Worm (Caenorhabditis elegans): ENCODE data around the gene F16G10.11.

The F16G10.11 gene

ce11 chrII:2374973-2375372, 18.7 kb downstream of the F16G10.11 start, which contains the start of gene F16G10.2:
Gene F16G10.2 (plus strand): TSS chrII:2375273.
- no peak for TF ChIP-seq W03F9.2 (tag; optimal IDR thresholded peaks at IDR 0.05)
- no peak for TF ChIP-seq him-1 (tag; optimal IDR thresholded peaks at IDR 0.05)
- TF ChIP-seq dao-5 (tag; optimal IDR thresholded peaks at IDR 0.05) = no peak

- TF ChIP-seq him-1 (tag; optimal IDR thresholded peaks at IDR 0.05) = no peak
- TF ChIP-seq dao-5 (tag; optimal IDR thresholded peaks at IDR 0.05) = no peak
- TF ChIP-seq W03F9.2 (tag; optimal IDR thresholded peaks at IDR 0.05) = no peak
Measured at ce11 chrII:2372090-2372489, 21.6 kb downstream of the F16G10.11 start, which contains the start of gene F16G10.3. Gene F16G10.3 (plus strand): TSS chrII:2372390.

ce11 chrII:2368956-2369355, 24.8 kb downstream of the F16G10.11 start, which contains the start of gene hpo-25:
Gene hpo-25 (plus strand): TSS chrII:2369256.
- TF ChIP-seq dao-5 (tag; optimal IDR thresholded peaks at IDR 0.05) (no peak), him-1 (tag; optimal IDR thresholded peaks at IDR 0.05) (no peak), W03F9.2 (tag; optimal IDR thresholded peaks at IDR 0.05) (no peak)

ce11 chrII:2366623-2367365, 26.9 kb downstream of the F16G10.11 start, which contains the start of the genes F43C11.12 and F16G10.5:
Gene F43C11.12 (minus strand): TSS chrII:2366723.
Gene F16G10.5 (plus strand): TSS chrII:2367315.
- TF ChIP-seq him-1 (tag; optimal IDR thresholded peaks at IDR 0.05) (no peak), dao-5 (tag; optimal IDR thresholded peaks at IDR 0.05) (no peak), W03F9.2 (tag; optimal IDR thresholded peaks at IDR 0.05) (no peak)

- TF ChIP-seq W03F9.2 (tag; optimal IDR thresholded peaks at IDR 0.05) (no peak), dao-5 (tag; optimal IDR thresholded peaks at IDR 0.05) (no peak), him-1 (tag; optimal IDR thresholded peaks at IDR 0.05) (no peak)
Measured at ce11 chrII:2363673-2364072, 30.0 kb downstream of the F16G10.11 start, which contains the start of gene F43C11.11. Gene F43C11.11 (minus strand): TSS chrII:2363773.

ce11 chrII:2359965-2360364, 33.8 kb downstream of the F16G10.11 start, which contains the start of gene F43C11.16:
Gene F43C11.16 (minus strand): TSS chrII:2360065.
- TF ChIP-seq dao-5 (tag; optimal IDR thresholded peaks at IDR 0.05) (no peak), W03F9.2 (tag; optimal IDR thresholded peaks at IDR 0.05) (no peak), him-1 (tag; optimal IDR thresholded peaks at IDR 0.05) (no peak)

ce11 chrII:2356795-2357194, 36.9 kb downstream of the F16G10.11 start, which contains the start of gene F43C11.1:
Gene F43C11.1 (plus strand): TSS chrII:2357095.
- TF ChIP-seq W03F9.2 (tag; optimal IDR thresholded peaks at IDR 0.05) (no peak), dao-5 (tag; optimal IDR thresholded peaks at IDR 0.05) (no peak), him-1 (tag; optimal IDR thresholded peaks at IDR 0.05) (no peak)

ce11 chrII:2354476-2354875, 39.2 kb downstream of the F16G10.11 start, which contains the start of gene F43C11.2:
Gene F43C11.2 (plus strand): TSS chrII:2354776.
- TF ChIP-seq W03F9.2 (tag; optimal IDR thresholded peaks at IDR 0.05) (no peak), him-1 (tag; optimal IDR thresholded peaks at IDR 0.05) (no peak), dao-5 (tag; optimal IDR thresholded peaks at IDR 0.05) (no peak)

- TF ChIP-seq W03F9.2 (tag; optimal IDR thresholded peaks at IDR 0.05) = no peak
- TF ChIP-seq him-1 (tag; optimal IDR thresholded peaks at IDR 0.05) = no peak
- TF ChIP-seq dao-5 (tag; optimal IDR thresholded peaks at IDR 0.05) = no peak
Measured at ce11 chrII:2353012-2353411, 40.7 kb downstream of the F16G10.11 start, which contains the start of gene F43C11.3. Gene F43C11.3 (plus strand): TSS chrII:2353312.

- no peak for TF ChIP-seq dao-5 (tag; optimal IDR thresholded peaks at IDR 0.05)
- no peak for TF ChIP-seq him-1 (tag; optimal IDR thresholded peaks at IDR 0.05)
- no peak for TF ChIP-seq W03F9.2 (tag; optimal IDR thresholded peaks at IDR 0.05)
Measured at ce11 chrII:2352546-2352945, 41.2 kb downstream of the F16G10.11 start, which contains the start of gene F43C11.10. Gene F43C11.10 (minus strand): TSS chrII:2352646.

- no peak for TF ChIP-seq him-1 (tag; optimal IDR thresholded peaks at IDR 0.05)
- TF ChIP-seq dao-5 (tag; optimal IDR thresholded peaks at IDR 0.05) = no peak
- TF ChIP-seq W03F9.2 (tag; optimal IDR thresholded peaks at IDR 0.05) = no peak
Measured at ce11 chrII:2346672-2347071, 47.0 kb downstream of the F16G10.11 start, which contains the start of gene F43C11.4. Gene F43C11.4 (plus strand): TSS chrII:2346972.

ce11 chrII:2342004-2342479, 51.7 kb downstream of the F16G10.11 start, which contains the start of gene F43C11.6:
Gene F43C11.6 (plus strand): TSS chrII:2342429.
- TF ChIP-seq W03F9.2 (tag; optimal IDR thresholded peaks at IDR 0.05) (no peak), him-1 (tag; optimal IDR thresholded peaks at IDR 0.05) (no peak), dao-5 (tag; optimal IDR thresholded peaks at IDR 0.05) (no peak)

All from whole organism, L4/young adult.